Worm (Caenorhabditis elegans): ENCODE results near the gene ador-1.

ador-1 gene

ce11 chrII:12530958-12531357 lies 28.3 kb upstream of the ador-1 start, which contains the start of gene srx-120:
Gene srx-120 (plus strand): TSS chrII:12531258.
- no peak for TF ChIP-seq T22C8.4 (GFP tag; IDR thresholded peaks at IDR 0.05)
- TF ChIP-seq klf-2 (GFP tag; conservative IDR thresholded peaks at IDR 0.05): no peak
- TF ChIP-seq ref-1 (GFP tag; conservative IDR thresholded peaks at IDR 0.05): no peak
- no peak for TF ChIP-seq tab-1 (GFP tag; IDR thresholded peaks at IDR 0.05)
- no peak for TF ChIP-seq med-1 (GFP tag; optimal IDR thresholded peaks at IDR 0.05; ENCODE audit: insufficient read depth)
- no peak for TF ChIP-seq ztf-29 (GFP tag; IDR thresholded peaks at IDR 0.05)
- TF ChIP-seq flt-1 (GFP tag; IDR thresholded peaks at IDR 0.05): no peak

ce11 chrII:12527947-12528346 lies 25.3 kb upstream of the ador-1 start, which contains the start of gene srx-119:
Gene srx-119 (plus strand): TSS chrII:12528247.
- TF ChIP-seq ref-1 (GFP tag; conservative IDR thresholded peaks at IDR 0.05) (no peak), T22C8.4 (GFP tag; IDR thresholded peaks at IDR 0.05) (no peak), cog-1 (tag; optimal IDR thresholded peaks at IDR 0.05) (no peak), med-1 (GFP tag; optimal IDR thresholded peaks at IDR 0.05; ENCODE audit: insufficient read depth) (no peak), ztf-23 (GFP tag; IDR thresholded peaks at IDR 0.05) (no peak), ztf-29 (GFP tag; IDR thresholded peaks at IDR 0.05) (no peak), klf-2 (GFP tag; conservative IDR thresholded peaks at IDR 0.05) (no peak), tab-1 (GFP tag; IDR thresholded peaks at IDR 0.05) (no peak), flt-1 (GFP tag; IDR thresholded peaks at IDR 0.05) (no peak)

ce11 chrII:12525526-12525925 lies 22.8 kb upstream of the ador-1 start, which contains the start of gene srx-118:
Gene srx-118 (plus strand): TSS chrII:12525826.
- TF ChIP-seq T22C8.4 (GFP tag; IDR thresholded peaks at IDR 0.05) (no peak), cog-1 (tag; optimal IDR thresholded peaks at IDR 0.05) (no peak), ztf-23 (GFP tag; IDR thresholded peaks at IDR 0.05) (no peak), tab-1 (GFP tag; IDR thresholded peaks at IDR 0.05) (no peak)

ce11 chrII:12519616-12520015 lies 16.9 kb upstream of the ador-1 start, which contains the start of gene ceh-99:
Gene ceh-99 (plus strand): TSS chrII:12519981.
- TF ChIP-seq flt-1 (GFP tag; IDR thresholded peaks at IDR 0.05) (0 out of 2 replicates have a peak, but pooled peaks have one; percentile 33), T22C8.4 (GFP tag; IDR thresholded peaks at IDR 0.05) (no peak)

ce11 chrII:12518809-12519344 lies 16.2 kb upstream of the ador-1 start, which contains the start of gene srh-70:
Gene srh-70 (minus strand): TSS chrII:12518859.
- TF ChIP-seq ztf-29 (GFP tag; IDR thresholded peaks at IDR 0.05): no peak

ce11 chrII:12518008-12518407 lies 15.3 kb upstream of the ador-1 start:
- TF ChIP-seq klf-2 (GFP tag; conservative IDR thresholded peaks at IDR 0.05) (no peak), T22C8.4 (GFP tag; IDR thresholded peaks at IDR 0.05) (no peak), ztf-29 (GFP tag; IDR thresholded peaks at IDR 0.05) (no peak), med-1 (GFP tag; optimal IDR thresholded peaks at IDR 0.05; ENCODE audit: insufficient read depth) (no peak), tab-1 (GFP tag; IDR thresholded peaks at IDR 0.05) (no peak), ref-1 (GFP tag; conservative IDR thresholded peaks at IDR 0.05) (no peak), flt-1 (GFP tag; IDR thresholded peaks at IDR 0.05) (no peak), ztf-23 (GFP tag; IDR thresholded peaks at IDR 0.05) (no peak), cog-1 (tag; optimal IDR thresholded peaks at IDR 0.05) (no peak)

- TF ChIP-seq klf-2 (GFP tag; conservative IDR thresholded peaks at IDR 0.05): no peak
- TF ChIP-seq cog-1 (tag; optimal IDR thresholded peaks at IDR 0.05): no peak
- TF ChIP-seq flt-1 (GFP tag; IDR thresholded peaks at IDR 0.05): no peak
- no peak for TF ChIP-seq med-1 (GFP tag; optimal IDR thresholded peaks at IDR 0.05; ENCODE audit: insufficient read depth)
- no peak for TF ChIP-seq T22C8.4 (GFP tag; IDR thresholded peaks at IDR 0.05)
- TF ChIP-seq ztf-23 (GFP tag; IDR thresholded peaks at IDR 0.05): no peak
- no peak for TF ChIP-seq tab-1 (GFP tag; IDR thresholded peaks at IDR 0.05)
Observed at ce11 chrII:12516313-12516712, 13.6 kb upstream of the ador-1 start, which contains the start of gene srh-61. Gene srh-61 (minus strand): TSS chrII:12516413.

ce11 chrII:12514620-12515019 lies 11.9 kb upstream of the ador-1 start, which contains the start of gene srh-69:
Gene srh-69 (minus strand): TSS chrII:12514720.
- TF ChIP-seq klf-2 (GFP tag; conservative IDR thresholded peaks at IDR 0.05): no peak
- TF ChIP-seq ztf-23 (GFP tag; IDR thresholded peaks at IDR 0.05): no peak
- no peak for TF ChIP-seq tab-1 (GFP tag; IDR thresholded peaks at IDR 0.05)
- no peak for TF ChIP-seq T22C8.4 (GFP tag; IDR thresholded peaks at IDR 0.05)
- TF ChIP-seq cog-1 (tag; optimal IDR thresholded peaks at IDR 0.05): no peak
- TF ChIP-seq med-1 (GFP tag; optimal IDR thresholded peaks at IDR 0.05; ENCODE audit: insufficient read depth): no peak

ce11 chrII:12511866-12512265 lies 9.2 kb upstream of the ador-1 start, which contains the start of gene srh-73:
Gene srh-73 (plus strand): TSS chrII:12512166.
- no peak for TF ChIP-seq tab-1 (GFP tag; IDR thresholded peaks at IDR 0.05)
- no peak for TF ChIP-seq ztf-23 (GFP tag; IDR thresholded peaks at IDR 0.05)

ce11 chrII:12508650-12509049 lies 6.0 kb upstream of the ador-1 start, which contains the start of gene srh-67:
Gene srh-67 (plus strand): TSS chrII:12508950.
- TF ChIP-seq T22C8.4 (GFP tag; IDR thresholded peaks at IDR 0.05) (no peak), med-1 (GFP tag; optimal IDR thresholded peaks at IDR 0.05; ENCODE audit: insufficient read depth) (no peak), cog-1 (tag; optimal IDR thresholded peaks at IDR 0.05) (no peak), ref-1 (GFP tag; conservative IDR thresholded peaks at IDR 0.05) (no peak), klf-2 (GFP tag; conservative IDR thresholded peaks at IDR 0.05) (no peak), flt-1 (GFP tag; IDR thresholded peaks at IDR 0.05) (no peak), ztf-23 (GFP tag; IDR thresholded peaks at IDR 0.05) (no peak), ztf-29 (GFP tag; IDR thresholded peaks at IDR 0.05) (no peak), tab-1 (GFP tag; IDR thresholded peaks at IDR 0.05) (no peak)

ce11 chrII:12507038-12507437 lies 4.4 kb upstream of the ador-1 start, which contains the start of gene srh-68:
Gene srh-68 (plus strand): TSS chrII:12507338.
- TF ChIP-seq ref-1 (GFP tag; conservative IDR thresholded peaks at IDR 0.05): no peak
- no peak for TF ChIP-seq cog-1 (tag; optimal IDR thresholded peaks at IDR 0.05)
- no peak for TF ChIP-seq klf-2 (GFP tag; conservative IDR thresholded peaks at IDR 0.05)
- no peak for TF ChIP-seq ztf-23 (GFP tag; IDR thresholded peaks at IDR 0.05)
- TF ChIP-seq med-1 (GFP tag; optimal IDR thresholded peaks at IDR 0.05; ENCODE audit: insufficient read depth): no peak
- no peak for TF ChIP-seq T22C8.4 (GFP tag; IDR thresholded peaks at IDR 0.05)
- no peak for TF ChIP-seq tab-1 (GFP tag; IDR thresholded peaks at IDR 0.05)
- TF ChIP-seq ztf-29 (GFP tag; IDR thresholded peaks at IDR 0.05): no peak
- TF ChIP-seq flt-1 (GFP tag; IDR thresholded peaks at IDR 0.05): no peak
